Worm (Caenorhabditis elegans): ENCODE measurements around the gene K03H6.1.

Gene K03H6.1

ce11 chrIV:1496017-1496678, 27.4 kb upstream of the K03H6.1 start, which contains the start of gene npp-20 (continued):
- TF ChIP-seq ceh-40 (GFP tag; IDR thresholded peaks at IDR 0.05) (no peak), rec-8 (tag; optimal IDR thresholded peaks at IDR 0.05) (no peak), chd-7 (tag; optimal IDR thresholded peaks at IDR 0.05) (no peak), F49E8.2 (tag; optimal IDR thresholded peaks at IDR 0.05; ENCODE audit: insufficient read depth) (no peak), unc-130 (GFP tag; optimal IDR thresholded peaks at IDR 0.05) (no peak), tlf-1 (GFP tag; optimal IDR thresholded peaks at IDR 0.05) (no peak), Y53F4B.3 (GFP tag; IDR thresholded peaks at IDR 0.05) (no peak), F37B4.10 (GFP tag; IDR thresholded peaks at IDR 0.05) (no peak), hrde-1 (tag; optimal IDR thresholded peaks at IDR 0.05; ENCODE audit: borderline replicate concordance) (no peak), hlh-26 (GFP tag; conservative IDR thresholded peaks at IDR 0.05) (no peak), nhr-120 (GFP tag; IDR thresholded peaks at IDR 0.05) (no peak), hmg-20 (GFP tag; IDR thresholded peaks at IDR 0.05) (no peak), lsl-1 (GFP tag; optimal IDR thresholded peaks at IDR 0.05) (peak; percentile 29), F10E7.11 (tag; optimal IDR thresholded peaks at IDR 0.05) (no peak), C06A6.2 (GFP tag; conservative IDR thresholded peaks at IDR 0.05) (no peak), cebp-2 (GFP tag; IDR thresholded peaks at IDR 0.05) (no peak), repo-1 (tag; optimal IDR thresholded peaks at IDR 0.05) (no peak), ceh-100 (GFP tag; IDR thresholded peaks at IDR 0.05) (no peak), ceh-91 (GFP tag; IDR thresholded peaks at IDR 0.05) (no peak), attf-6 (GFP tag; IDR thresholded peaks at IDR 0.05) (no peak), mel-28 (tag; optimal IDR thresholded peaks at IDR 0.05; ENCODE audit: borderline replicate concordance) (no peak), B0035.1 (tag; optimal IDR thresholded peaks at IDR 0.05) (no peak), hlh-12 (tag; optimal IDR thresholded peaks at IDR 0.05) (no peak), die-1 (tag; optimal IDR thresholded peaks at IDR 0.05) (no peak), egl-44 (GFP tag; IDR thresholded peaks at IDR 0.05) (no peak), lin-40 (tag; optimal IDR thresholded peaks at IDR 0.05) (peak; percentile 79), ceh-58 (GFP tag; IDR thresholded peaks at IDR 0.05) (no peak), Y95B8A.8 (GFP tag; IDR thresholded peaks at IDR 0.05) (no peak), attf-3 (GFP tag; conservative IDR thresholded peaks at IDR 0.05) (no peak), F23B12.7 (tag; optimal IDR thresholded peaks at IDR 0.05; ENCODE audit: insufficient read depth) (no peak), madf-10 (tag; optimal IDR thresholded peaks at IDR 0.05) (no peak), akir-1 (GFP tag; optimal IDR thresholded peaks at IDR 0.05) (no peak), zim-3 (tag; optimal IDR thresholded peaks at IDR 0.05) (no peak), lag-1 (GFP tag; IDR thresholded peaks at IDR 0.05) (no peak), snpc-1.1 (tag; optimal IDR thresholded peaks at IDR 0.05; ENCODE audit: insufficient read depth) (no peak), unc-62 (GFP tag; optimal IDR thresholded peaks at IDR 0.05) (no peak), efl-1 (GFP tag; optimal IDR thresholded peaks at IDR 0.05) (no peak), rcor-1 (GFP tag; IDR thresholded peaks at IDR 0.05) (peak; percentile 50; the same call in 1 of the 2 replicates), xnd-1 (tag; optimal IDR thresholded peaks at IDR 0.05) (peak; percentile 60), ztf-22 (GFP tag; optimal IDR thresholded peaks at IDR 0.05) (no peak), Y67H2A.10 (GFP tag; conservative IDR thresholded peaks at IDR 0.05) (no peak), dox-1 (GFP tag; IDR thresholded peaks at IDR 0.05) (0 out of 2 replicates have a peak, but pooled peaks have one; percentile 32), mxl-1 (tag; optimal IDR thresholded peaks at IDR 0.05) (no peak), B0019.2 (GFP tag; conservative IDR thresholded peaks at IDR 0.05) (no peak), ztf-26 (tag; optimal IDR thresholded peaks at IDR 0.05) (no peak), snpc-3.4 (tag; optimal IDR thresholded peaks at IDR 0.05) (no peak), ccch-3 (GFP tag; optimal IDR thresholded peaks at IDR 0.05) (no peak), ceh-79 (tag; optimal IDR thresholded peaks at IDR 0.05) (no peak)

Measured in whole organism, young adult.